Worm (Caenorhabditis elegans) whole organism, midembryonic: Measurements from ENCODE around the gene F01G10.5.

Source experiments
- T22C8.4 ChIP-seq: fragments of 200-800 bp; sonication (Bioruptor generic); IDR thresholded peaks from 2 replicates; pipeline ENCODE4 v1.3.6; 2022; ENCODE audit warnings: missing genetic modification characterization, missing compliant biosample characterization
- cog-1 ChIP-seq: sonication (generic microtip); optimal IDR thresholded peaks from 2 replicates; lab custom pipeline; 2016; ENCODE audit warnings: missing genetic modification characterization, missing compliant biosample characterization
- flt-1 ChIP-seq: fragments of 200-800 bp; sonication (Bioruptor generic); IDR thresholded peaks from 2 replicates; pipeline ENCODE4 v1.3.6; 2022; ENCODE audit warnings: missing genetic modification characterization, missing compliant biosample characterization
- klf-2 ChIP-seq: fragments of 200-800 bp; sonication (Bioruptor generic); conservative IDR thresholded peaks from 2 replicates; pipeline ENCODE4 v1.3.6; 2022; ENCODE audit warnings: missing genetic modification reagents, missing genetic modification characterization, missing compliant biosample characterization
- med-1 ChIP-seq: sonication (generic microtip); optimal IDR thresholded peaks from 2 replicates; lab custom pipeline; 2017; ENCODE audit warnings: missing genetic modification characterization, mild to moderate bottlenecking, missing compliant biosample characterization, antibody characterized with exemption, missing genetic modification reagents; ENCODE audit not compliant: insufficient read depth
- ref-1 ChIP-seq: fragments of 200-800 bp; sonication (Bioruptor generic); conservative IDR thresholded peaks from 2 replicates; pipeline ENCODE4 v1.3.6; 2022; ENCODE audit warnings: missing genetic modification reagents, missing genetic modification characterization, missing compliant biosample characterization
- ztf-23 ChIP-seq: fragments of 200-800 bp; sonication (Bioruptor generic); IDR thresholded peaks from 2 replicates; pipeline ENCODE4 v1.3.6; 2022; ENCODE audit warnings: missing genetic modification reagents, missing genetic modification characterization, missing compliant biosample characterization
- ztf-29 ChIP-seq: fragments of 200-800 bp; sonication (Bioruptor generic); IDR thresholded peaks from 2 replicates; pipeline ENCODE4 v1.3.6; 2022; ENCODE audit warnings: missing genetic modification reagents, missing genetic modification characterization, missing compliant biosample characterization

ce11 chrIV:10241659-10242058 lies 10.8 kb upstream of the F01G10.5 start, which contains the start of gene lipl-7:
- no peak for TF ChIP-seq flt-1 (GFP tag; lab: Robert Waterston, UW)
- no peak for TF ChIP-seq ztf-23 (GFP tag; lab: Robert Waterston, UW)
- no peak for TF ChIP-seq med-1
- TF ChIP-seq klf-2 (GFP tag; lab: Robert Waterston, UW), result no peak
- TF ChIP-seq ref-1 (GFP tag; lab: Robert Waterston, UW), result no peak
- no peak for TF ChIP-seq cog-1 (tag; lab: Kevin White, UChicago)
- no peak for TF ChIP-seq T22C8.4 (GFP tag; lab: Robert Waterston, UW)
- TF ChIP-seq ztf-29 (GFP tag; lab: Robert Waterston, UW), result no peak
